Fruit fly (Drosophila melanogaster): ENCODE measurements around the gene Lgr3.

DNA sequence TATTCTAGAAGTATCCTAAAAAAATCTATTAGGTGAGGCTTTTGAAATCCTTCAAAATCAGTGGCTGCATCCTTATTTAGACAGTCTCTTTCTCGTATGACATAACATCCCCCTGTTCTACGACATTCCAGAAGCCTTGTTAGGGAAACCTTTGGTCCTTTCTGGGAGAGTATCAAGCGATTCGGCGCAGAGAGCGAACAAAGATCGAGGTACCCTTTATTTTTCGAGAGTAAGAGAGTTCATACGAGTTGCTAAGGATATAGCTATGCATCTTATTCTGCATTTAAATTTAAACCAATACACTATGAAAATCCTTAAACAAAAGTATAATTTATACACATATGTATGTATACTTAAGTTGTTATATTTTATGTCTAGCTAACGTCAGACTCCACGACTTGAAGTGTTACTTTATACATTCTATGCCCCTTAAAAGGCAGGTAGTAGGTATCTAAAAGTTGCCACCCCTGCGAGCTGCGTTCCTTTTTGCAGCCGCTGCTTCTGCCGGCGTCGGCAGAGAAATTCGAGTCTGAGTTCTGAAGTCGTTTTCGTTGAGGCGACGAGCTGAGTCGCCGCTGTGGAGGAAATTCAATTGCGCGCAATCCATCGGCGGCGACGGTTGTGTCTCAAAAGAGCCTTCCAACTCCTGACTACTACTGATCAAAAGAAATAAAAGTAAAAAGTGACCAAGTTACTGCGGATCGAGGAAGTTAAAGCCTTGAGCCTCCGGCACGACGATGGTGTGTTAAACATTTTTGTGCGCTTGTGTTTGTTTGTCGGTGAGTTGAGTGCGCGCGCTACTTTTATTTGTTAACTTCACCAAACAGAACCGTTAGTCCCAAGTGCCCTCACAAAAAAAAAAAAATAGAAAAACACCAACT, 28.1 kb upstream of the Lgr3 start, which contains the start of gene jigr1:
- no peak for TF ChIP-seq usp (GFP tag; optimal IDR thresholded peaks at IDR 0.05)
- TF ChIP-seq CG8478 (optimal IDR thresholded peaks at IDR 0.05): no peak
